Fruit fly (Drosophila melanogaster) whole organism, embryonic: Measurements from ENCODE around the gene CG13894.

ENCODE experiments used
- Abd-B ChIP-seq: fragments of 200-800 bp; sonication (Bioruptor generic); optimal IDR thresholded peaks from 2 replicates; lab custom pipeline; 2018; ENCODE audit warnings: missing biosample characterization, mild to moderate bottlenecking, missing genetic modification characterization, moderate library complexity
- Adf1 ChIP-seq: fragments of 200-800 bp; sonication (Bioruptor generic); IDR thresholded peaks from 2 replicates; pipeline ENCODE4 v1.3.6; 2022; ENCODE audit warnings: missing biosample characterization, missing genetic modification characterization
- C15 ChIP-seq: fragments of 200-800 bp; sonication (Bioruptor generic); IDR thresholded peaks from 3 replicates; pipeline ENCODE4 v1.3.6; 2022; ENCODE audit warnings: missing biosample characterization, missing genetic modification characterization
- CG11398 ChIP-seq: fragments of 200-800 bp; sonication (Bioruptor generic); optimal IDR thresholded peaks from 2 replicates; lab custom pipeline; 2016; ENCODE audit warnings: missing biosample characterization, missing genetic modification characterization
- CG12219 ChIP-seq: fragments of 200-800 bp; sonication (Bioruptor generic); optimal IDR thresholded peaks from 3 replicates; lab custom pipeline; 2018; ENCODE audit warnings: missing biosample characterization, mild to moderate bottlenecking, missing genetic modification characterization
- CG17568 ChIP-seq: fragments of 200-800 bp; sonication (Bioruptor generic); optimal IDR thresholded peaks from 2 replicates; lab custom pipeline; 2018; ENCODE audit warnings: missing biosample characterization, mild to moderate bottlenecking, missing genetic modification characterization, moderate library complexity
- CG18619 ChIP-seq: fragments of 200-800 bp; sonication (Bioruptor generic); optimal IDR thresholded peaks from 3 replicates; lab custom pipeline; 2017; ENCODE audit warnings: missing biosample characterization, mild to moderate bottlenecking, missing genetic modification characterization
- CG33557 ChIP-seq: fragments of 200-800 bp; sonication (Bioruptor generic); optimal IDR thresholded peaks from 2 replicates; lab custom pipeline; 2019; ENCODE audit warnings: missing biosample characterization, mild to moderate bottlenecking, missing genetic modification characterization, moderate library complexity
- CG3995 ChIP-seq: fragments of 200-800 bp; sonication (Bioruptor generic); optimal IDR thresholded peaks from 3 replicates; lab custom pipeline; 2016; ENCODE audit warnings: missing biosample characterization, missing genetic modification characterization
- CG4360 ChIP-seq: fragments of 200-800 bp; sonication (Bioruptor generic); IDR thresholded peaks from 2 replicates; pipeline ENCODE4 v1.3.6; 2022; ENCODE audit warnings: missing biosample characterization, missing genetic modification characterization
- CG5180 ChIP-seq: fragments of 200-800 bp; sonication (Bioruptor generic); optimal IDR thresholded peaks from 3 replicates; lab custom pipeline; 2017; ENCODE audit warnings: missing biosample characterization, missing genetic modification characterization, mild to moderate bottlenecking, moderate library complexity, missing genetic modification reagents
- CG6689 ChIP-seq: fragments of 200-800 bp; sonication (Bioruptor generic); IDR thresholded peaks from 2 replicates; pipeline ENCODE4 v1.3.6; 2022; ENCODE audit warnings: missing biosample characterization, missing genetic modification characterization
- CG6813 ChIP-seq: fragments of 200-800 bp; sonication (Bioruptor generic); optimal IDR thresholded peaks from 2 replicates; lab custom pipeline; 2017; ENCODE audit warnings: missing biosample characterization, missing genetic modification characterization, mild to moderate bottlenecking, moderate library complexity, missing genetic modification reagents
- CG7372 ChIP-seq: fragments of 200-800 bp; sonication (Bioruptor generic); IDR thresholded peaks from 2 replicates; pipeline ENCODE4 v1.3.6; 2022; ENCODE audit warnings: missing biosample characterization, missing genetic modification characterization
- CG8281 ChIP-seq: fragments of 200-800 bp; sonication (Bioruptor generic); optimal IDR thresholded peaks from 2 replicates; lab custom pipeline; 2018; ENCODE audit warnings: missing biosample characterization, mild to moderate bottlenecking, missing genetic modification characterization, moderate library complexity
- CG8765 ChIP-seq: fragments of 200-800 bp; sonication (Bioruptor generic); IDR thresholded peaks from 2 replicates; pipeline ENCODE4 v1.3.6; 2022; ENCODE audit warnings: missing biosample characterization, missing genetic modification characterization
- CG9817 ChIP-seq: fragments of 200-800 bp; sonication (Bioruptor generic); optimal IDR thresholded peaks from 2 replicates; lab custom pipeline; 2018; ENCODE audit warnings: missing biosample characterization, mild to moderate bottlenecking, missing genetic modification characterization, moderate library complexity
- Dip3 ChIP-seq: fragments of 200-800 bp; sonication (Bioruptor generic); optimal IDR thresholded peaks from 3 replicates; lab custom pipeline; 2016; ENCODE audit warnings: missing biosample characterization, missing genetic modification characterization
- ERR ChIP-seq: fragments of 200-800 bp; sonication (Bioruptor generic); optimal IDR thresholded peaks from 2 replicates; lab custom pipeline; 2016; ENCODE audit warnings: missing biosample characterization, missing genetic modification characterization
- HLH54F ChIP-seq: fragments of 200-800 bp; sonication (Bioruptor generic); optimal IDR thresholded peaks from 3 replicates; lab custom pipeline; 2016; ENCODE audit warnings: missing biosample characterization, missing genetic modification characterization
- Hr39 ChIP-seq: fragments of >200 bp; optimal IDR thresholded peaks from 2 replicates; lab custom pipeline; 2017
- Kr ChIP-seq: fragments of 200-800 bp; sonication (Bioruptor generic); optimal IDR thresholded peaks from 2 replicates; lab custom pipeline; 2017; ENCODE audit warnings: missing biosample characterization, mild to moderate bottlenecking, missing genetic modification characterization
- MESR4 ChIP-seq: fragments of 200-800 bp; sonication (Bioruptor generic); optimal IDR thresholded peaks from 2 replicates; lab custom pipeline; 2018; ENCODE audit warnings: missing biosample characterization, mild to moderate bottlenecking, missing genetic modification characterization, moderate library complexity
- Mes4 ChIP-seq: fragments of 200-800 bp; sonication (Bioruptor generic); optimal IDR thresholded peaks from 2 replicates; lab custom pipeline; 2016; ENCODE audit warnings: missing biosample characterization, missing genetic modification characterization
- NFAT ChIP-seq: fragments of 200-800 bp; sonication (Bioruptor generic); IDR thresholded peaks from 2 replicates; pipeline ENCODE4 v1.3.6; 2022; ENCODE audit warnings: missing biosample characterization, missing genetic modification characterization
- NfI ChIP-seq: fragments of 200-800 bp; sonication (Bioruptor generic); optimal IDR thresholded peaks from 3 replicates; lab custom pipeline; 2018; ENCODE audit warnings: missing biosample characterization, mild to moderate bottlenecking, missing genetic modification characterization, moderate library complexity
- Oaz ChIP-seq: fragments of 200-800 bp; sonication (Bioruptor generic); IDR thresholded peaks from 2 replicates; pipeline ENCODE4 v1.3.6; 2022; ENCODE audit warnings: missing biosample characterization, missing genetic modification characterization
- Optix ChIP-seq: fragments of 200-800 bp; sonication (Bioruptor generic); IDR thresholded peaks from 3 replicates; pipeline ENCODE4 v1.3.6; 2022; ENCODE audit warnings: missing biosample characterization, missing genetic modification characterization
- Ravus ChIP-seq: fragments of 200-800 bp; sonication (Bioruptor generic); IDR thresholded peaks from 2 replicates; pipeline ENCODE4 v1.3.6; 2022; ENCODE audit warnings: missing biosample characterization, missing genetic modification characterization
- Scr ChIP-seq: fragments of 200-800 bp; sonication (Bioruptor generic); IDR thresholded peaks from 2 replicates; pipeline ENCODE4 v1.3.6; 2022; ENCODE audit warnings: missing biosample characterization, missing genetic modification characterization; ENCODE audit not compliant: partially characterized antibody
- Six4 ChIP-seq: fragments of 200-800 bp; sonication (Bioruptor generic); optimal IDR thresholded peaks from 2 replicates; lab custom pipeline; 2016; ENCODE audit warnings: missing biosample characterization, missing genetic modification characterization
- Sry-δ ChIP-seq: fragments of 200-800 bp; sonication (Bioruptor generic); optimal IDR thresholded peaks from 2 replicates; lab custom pipeline; 2016; ENCODE audit warnings: missing biosample characterization, missing genetic modification characterization
- Stat92E ChIP-seq, 3 experiments: fragments of >200 bp in 2 of 3; fragments of 200-800 bp in 1 of 3; sonication (Bioruptor generic) in 1 of 3; optimal IDR thresholded peaks; 2 replicates each; lab custom pipeline; 2017 to 2019; ENCODE audit warnings: missing biosample characterization in 3 of 3, missing genetic modification characterization in 3 of 3, mild to moderate bottlenecking in 1 of 3, moderate library complexity in 1 of 3
- YL-1 ChIP-seq: fragments of 200-800 bp; sonication (Bioruptor generic); optimal IDR thresholded peaks from 3 replicates; lab custom pipeline; 2017; ENCODE audit warnings: missing biosample characterization, mild to moderate bottlenecking, missing genetic modification characterization
- bowl ChIP-seq: fragments of 200-800 bp; sonication (Bioruptor generic); IDR thresholded peaks from 2 replicates; pipeline ENCODE4 v1.3.6; 2022; ENCODE audit warnings: missing biosample characterization, missing genetic modification characterization
- cato ChIP-seq: fragments of 200-800 bp; sonication (Bioruptor generic); optimal IDR thresholded peaks from 2 replicates; lab custom pipeline; 2016; ENCODE audit warnings: missing biosample characterization, missing genetic modification characterization, borderline replicate concordance
- crc ChIP-seq: fragments of 200-800 bp; sonication (Bioruptor generic); optimal IDR thresholded peaks from 2 replicates; lab custom pipeline; 2016; ENCODE audit warnings: missing biosample characterization, missing genetic modification characterization
- cwo ChIP-seq: fragments of 200-800 bp; sonication (Bioruptor generic); optimal IDR thresholded peaks from 3 replicates; lab custom pipeline; 2017; ENCODE audit warnings: missing biosample characterization, missing genetic modification characterization, mild to moderate bottlenecking, moderate library complexity, missing genetic modification reagents
- dimm ChIP-seq: fragments of 200-800 bp; sonication (Bioruptor generic); IDR thresholded peaks from 2 replicates; pipeline ENCODE4 v1.3.6; 2022; ENCODE audit warnings: missing biosample characterization, missing genetic modification characterization
- grn ChIP-seq: fragments of 200-800 bp; sonication (Bioruptor generic); optimal IDR thresholded peaks from 3 replicates; lab custom pipeline; 2017; ENCODE audit warnings: missing biosample characterization, missing genetic modification characterization
- gsb ChIP-seq: fragments of 200-800 bp; sonication (Bioruptor generic); IDR thresholded peaks from 2 replicates; pipeline ENCODE4 v1.3.6; 2022; ENCODE audit warnings: missing biosample characterization, missing genetic modification characterization
- lbe ChIP-seq: fragments of 200-800 bp; sonication (Bioruptor generic); optimal IDR thresholded peaks from 2 replicates; lab custom pipeline; 2016; ENCODE audit warnings: missing biosample characterization, mild to moderate bottlenecking, missing genetic modification characterization
- maf-S ChIP-seq: fragments of 200-800 bp; sonication (Bioruptor generic); optimal IDR thresholded peaks from 2 replicates; lab custom pipeline; 2016; ENCODE audit warnings: missing biosample characterization, missing genetic modification characterization
- mld ChIP-seq: fragments of 200-800 bp; sonication (Bioruptor generic); IDR thresholded peaks from 3 replicates; pipeline ENCODE4 v1.3.6; 2022; ENCODE audit warnings: missing biosample characterization, missing genetic modification characterization; ENCODE audit not compliant: partially characterized antibody
- oc ChIP-seq: fragments of 200-800 bp; sonication (Bioruptor generic); optimal IDR thresholded peaks from 2 replicates; lab custom pipeline; 2018; ENCODE audit warnings: missing biosample characterization, mild to moderate bottlenecking, missing genetic modification characterization, moderate library complexity
- pan ChIP-seq, 4 experiments: fragments of >200 bp in 3 of 4; fragments of 200-800 bp in 1 of 4; sonication (Bioruptor generic) in 1 of 4; optimal IDR thresholded peaks in 3 of 4; IDR thresholded peaks in 1 of 4; 2 replicates each; pipeline versions ENCODE4 v1.3.6 to Lab custom; 2017 to 2022; ENCODE audit warnings: missing biosample characterization in 2 of 4, missing genetic modification characterization in 2 of 4, mixed read lengths in 1 of 4
- pnt ChIP-seq: fragments of 200-800 bp; sonication (Bioruptor generic); optimal IDR thresholded peaks from 3 replicates; lab custom pipeline; 2016; ENCODE audit warnings: missing biosample characterization, missing genetic modification characterization
- sens ChIP-seq: fragments of 200-800 bp; sonication (Bioruptor generic); peaks from one replicate; lab custom pipeline; 2016; ENCODE audit warnings: missing biosample characterization, missing genetic modification characterization
- unc-4 ChIP-seq: fragments of 200-800 bp; sonication (Bioruptor generic); IDR thresholded peaks from 2 replicates; pipeline ENCODE4 v1.3.6; 2022; ENCODE audit warnings: missing biosample characterization, missing genetic modification characterization; ENCODE audit not compliant: partially characterized antibody
- zen2 ChIP-seq: fragments of 200-800 bp; sonication (Bioruptor generic); IDR thresholded peaks from 3 replicates; pipeline ENCODE4 v1.3.6; 2022; ENCODE audit warnings: missing biosample characterization, missing genetic modification characterization; ENCODE audit not compliant: partially characterized antibody

CG13894 gene

DNA sequence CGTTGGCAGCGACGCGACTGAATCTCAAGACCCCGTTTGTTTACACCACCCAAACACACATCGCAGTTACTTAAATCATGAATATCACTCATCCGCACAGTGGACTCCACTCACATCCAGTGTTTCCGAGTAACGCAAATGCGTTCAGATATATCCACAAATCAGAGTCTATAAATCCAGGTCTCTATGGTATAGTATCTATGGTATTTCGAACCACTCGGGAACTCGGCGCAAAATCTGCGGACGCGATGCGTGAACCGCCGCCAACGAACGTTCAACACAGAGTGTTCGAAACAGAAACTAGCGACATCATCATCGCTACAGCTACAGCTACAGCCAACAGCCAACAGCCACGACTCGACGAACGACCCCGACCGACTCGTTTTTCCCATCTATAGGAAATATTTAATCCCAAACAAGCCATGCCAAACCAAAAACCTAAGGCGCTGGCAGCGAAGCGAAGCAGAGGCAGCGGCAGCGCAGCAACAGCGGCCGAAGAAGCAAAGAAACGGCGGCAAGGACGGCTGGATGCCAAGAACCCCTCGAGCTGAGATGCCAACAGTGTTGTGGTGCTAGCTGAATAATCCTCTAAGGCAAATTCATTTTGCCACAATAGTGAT lies at the start of gene CG13894 (continued):
- TF ChIP-seq pnt (GFP tag; lab: Kevin White, UChicago), result no peak
- TF ChIP-seq gsb (GFP tag; lab: Robert Waterston, UW), result no peak
- TF ChIP-seq Six4 (GFP tag; lab: Kevin White, UChicago), result no peak
- 0 out of 2 replicates have a peak, but pooled peaks have one; percentile 15 for TF ChIP-seq Scr (GFP tag; lab: Robert Waterston, UW)
- 0 out of 3 replicates have a peak, but pooled peaks have one; percentile 17 for TF ChIP-seq Optix (GFP tag; lab: Robert Waterston, UW)
- no peak for TF ChIP-seq cwo
- no peak for TF ChIP-seq sens (GFP tag; lab: Kevin White, UChicago)
- TF ChIP-seq CG33557 (GFP tag; lab: Kevin White, UChicago), result no peak
- TF ChIP-seq Mes4 (GFP tag; lab: Kevin White, UChicago), result no peak
- TF ChIP-seq NFAT (GFP tag; lab: Robert Waterston, UW), result no peak
- TF ChIP-seq ERR (GFP tag; lab: Kevin White, UChicago), result no peak
- TF ChIP-seq CG5180 (GFP tag; lab: Kevin White, UChicago), result peak; percentile 91
- no peak for TF ChIP-seq Sry-δ
- no peak for TF ChIP-seq C15
- TF ChIP-seq Stat92E (GFP tag; optimal IDR thresholded peaks at IDR 0.05; lab: Kevin White, UChicago), result no peak
- no peak for TF ChIP-seq CG8281
- no peak for TF ChIP-seq dimm
- TF ChIP-seq pan (optimal IDR thresholded peaks at IDR 0.05; lab: Kevin White, UChicago), result no peak
- TF ChIP-seq pan (GFP tag; optimal IDR thresholded peaks at IDR 0.05 in 1 of 2, IDR thresholded peaks at IDR 0.05 in 1 of 2), result no peak
- no peak for TF ChIP-seq Hr39 (lab: Kevin White, UChicago)
- TF ChIP-seq mld (GFP tag; lab: Robert Waterston, UW), result no peak
- no peak for TF ChIP-seq HLH54F (GFP tag; lab: Kevin White, UChicago)
- no peak for TF ChIP-seq Dip3 (GFP tag; lab: Kevin White, UChicago)
- no peak for TF ChIP-seq unc-4 (GFP tag; lab: Robert Waterston, UW)
- TF ChIP-seq Abd-B, result no peak
- TF ChIP-seq Kr (GFP tag; lab: Kevin White, UChicago), result no peak
- no peak for TF ChIP-seq zen2
- peak; percentile 78 for TF ChIP-seq CG7372
- TF ChIP-seq oc, result peak; percentile 61
- no peak for TF ChIP-seq YL-1 (GFP tag; lab: Kevin White, UChicago)
- no peak for TF ChIP-seq Ravus
- TF ChIP-seq CG12219 (GFP tag; lab: Kevin White, UChicago), result no peak
- no peak for TF ChIP-seq NfI (GFP tag; lab: Kevin White, UChicago)
- no peak for TF ChIP-seq CG17568 (GFP tag; lab: Kevin White, UChicago)
- no peak for TF ChIP-seq CG6689 (GFP tag; lab: Robert Waterston, UW)
- TF ChIP-seq maf-S (GFP tag; lab: Kevin White, UChicago), result no peak
- no peak for TF ChIP-seq CG9817 (tag; lab: Kevin White, UChicago)
- 0 out of 2 replicates have a peak, but pooled peaks have one; percentile 7 for TF ChIP-seq CG8765
- no peak for TF ChIP-seq grn
- TF ChIP-seq CG3995, result no peak
- no peak for TF ChIP-seq CG18619
- no peak for TF ChIP-seq Oaz (GFP tag; lab: Robert Waterston, UW)
- no peak for TF ChIP-seq MESR4 (GFP tag; lab: Kevin White, UChicago)
- no peak for TF ChIP-seq CG4360
- no peak for TF ChIP-seq lbe (GFP tag; lab: Kevin White, UChicago)
- peak; percentile 90; the same call in 1 of the 2 replicates for TF ChIP-seq Adf1 (GFP tag; lab: Robert Waterston, UW)
- peak; percentile 40 for TF ChIP-seq CG11398
- TF ChIP-seq crc (GFP tag; lab: Kevin White, UChicago), result no peak
- no peak for TF ChIP-seq bowl
- no peak for TF ChIP-seq cato (GFP tag; lab: Kevin White, UChicago)
- TF ChIP-seq CG6813 (GFP tag; lab: Kevin White, UChicago), result no peak
